Worm (Caenorhabditis elegans): Measurements from ENCODE around the gene C26B9.1.

The C26B9.1 gene

DNA sequence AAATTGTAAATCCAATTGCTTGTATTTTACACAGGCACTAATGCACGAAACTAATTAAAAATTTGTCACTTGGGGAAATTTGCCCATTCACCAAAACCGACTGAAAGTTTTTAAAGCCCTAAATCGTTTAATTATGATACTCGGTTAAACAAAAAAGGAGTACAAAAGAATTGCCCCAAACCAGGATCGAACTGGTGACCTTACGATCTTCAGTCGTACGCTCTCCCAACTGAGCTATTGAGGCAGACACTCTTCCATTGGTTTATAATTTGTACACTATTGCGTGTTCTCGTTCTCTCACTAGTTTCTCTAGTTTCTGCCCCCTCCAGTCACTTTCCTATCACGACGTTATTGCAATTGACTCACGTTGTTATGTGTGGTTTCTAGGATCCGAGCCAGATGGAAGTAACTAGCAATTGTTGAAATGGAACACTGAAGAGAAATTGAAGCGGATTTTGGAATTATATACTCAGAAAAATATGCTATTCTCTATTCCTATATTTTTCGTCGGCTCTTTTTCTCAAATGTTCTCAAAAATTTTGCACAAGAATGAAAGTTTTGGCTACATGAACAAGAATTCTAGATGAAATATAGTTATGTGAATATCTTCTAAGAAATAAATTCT, 25.1 kb upstream of the C26B9.1 start (continued):
- no peak for TF ChIP-seq F16B12.6 (tag; optimal IDR thresholded peaks at IDR 0.05)
- peak; percentile 48 for TF ChIP-seq nhr-20 (tag; optimal IDR thresholded peaks at IDR 0.05)
- TF ChIP-seq sptf-1 (tag; optimal IDR thresholded peaks at IDR 0.05) = no peak
- TF ChIP-seq efl-1 (optimal IDR thresholded peaks at IDR 0.05) = peak in 1 of 2 experiments; percentile 5
- peak in 1 of 2 experiments; percentile 90 for TF ChIP-seq efl-1 (GFP tag; optimal IDR thresholded peaks at IDR 0.05 in 1 of 2)
- TF ChIP-seq mep-1 (tag; optimal IDR thresholded peaks at IDR 0.05) = peak; percentile 4
- TF ChIP-seq ztf-4 (tag; optimal IDR thresholded peaks at IDR 0.05) = peak; percentile 12
- peak in 1 of 2 experiments; percentile 50 for TF ChIP-seq lsy-2 (tag; optimal IDR thresholded peaks at IDR 0.05)
- TF ChIP-seq nhr-47 (tag; optimal IDR thresholded peaks at IDR 0.05) = peak; percentile 70
- no peak for TF ChIP-seq hlh-4 (tag; optimal IDR thresholded peaks at IDR 0.05)
- TF ChIP-seq fos-1 (tag; optimal IDR thresholded peaks at IDR 0.05) = peak; percentile 0
- TF ChIP-seq rnt-1 (tag; optimal IDR thresholded peaks at IDR 0.05) = peak; percentile 54

DNA sequence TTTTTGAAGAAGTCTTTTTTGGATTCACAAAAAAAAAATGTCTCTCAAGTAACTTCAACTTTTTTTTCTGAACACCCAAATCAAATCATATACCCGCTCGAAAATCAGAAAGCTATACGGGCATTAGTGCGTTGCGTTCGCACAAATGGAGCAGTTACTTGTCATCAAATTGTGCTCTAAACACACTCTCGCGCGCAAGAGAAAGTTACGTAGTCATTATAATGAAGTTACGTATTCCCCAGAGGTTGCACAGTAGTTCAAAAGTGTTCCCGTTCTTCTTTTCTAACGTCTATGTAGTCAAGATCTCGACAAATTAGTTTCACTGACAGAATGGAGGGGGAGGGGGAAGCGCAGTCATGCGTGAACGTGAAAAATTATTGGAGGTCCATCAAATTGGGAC, 22.8 kb upstream of the C26B9.1 start:
- TF ChIP-seq unc-62 (GFP tag; optimal IDR thresholded peaks at IDR 0.05) (no peak), pag-3 (tag; optimal IDR thresholded peaks at IDR 0.05; ENCODE audit: borderline replicate concordance, insufficient read depth) (no peak), fkh-4 (tag; optimal IDR thresholded peaks at IDR 0.05; ENCODE audit: borderline replicate concordance) (no peak), zag-1 (tag; optimal IDR thresholded peaks at IDR 0.05) (no peak), nhr-76 (tag; optimal IDR thresholded peaks at IDR 0.05) (no peak), nhr-77 (tag; optimal IDR thresholded peaks at IDR 0.05) (no peak), swsn-7 (tag; optimal IDR thresholded peaks at IDR 0.05) (no peak), fkh-10 (GFP tag; optimal IDR thresholded peaks at IDR 0.05) (no peak), Y116A8C.19 (tag; optimal IDR thresholded peaks at IDR 0.05; ENCODE audit: borderline replicate concordance) (no peak), pax-3 (tag; optimal IDR thresholded peaks at IDR 0.05) (no peak), nhr-85 (tag) (no peak)

DNA sequence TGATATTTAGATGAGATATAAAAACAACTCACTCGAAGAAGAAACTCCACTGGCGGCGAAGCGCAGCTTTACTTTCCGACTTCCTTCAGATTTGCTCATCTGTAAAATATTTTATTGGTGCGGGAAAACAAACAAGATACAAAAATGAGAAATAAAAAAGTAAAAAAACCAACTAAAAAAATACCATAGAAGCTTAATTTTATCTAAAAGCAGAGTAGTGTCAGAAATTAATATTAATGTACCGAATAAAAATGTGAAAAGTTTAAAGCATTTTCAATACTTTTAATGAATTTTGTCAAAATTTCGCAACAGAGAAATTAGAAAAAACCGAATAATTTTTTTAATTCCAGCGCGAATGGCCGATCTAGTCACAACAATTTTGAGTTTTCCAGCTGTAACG, 21.1 kb upstream of the C26B9.1 start, which contains the start of gene sto-2:
Gene sto-2 (minus strand): TSS at position 101 of the 400 bp plus-strand sequence.
- TF ChIP-seq efl-1 (optimal IDR thresholded peaks at IDR 0.05) (no peak), efl-1 (GFP tag; optimal IDR thresholded peaks at IDR 0.05 in 1 of 2) (no peak), ceh-88 (GFP tag; IDR thresholded peaks at IDR 0.05) (no peak), aha-1 (tag; optimal IDR thresholded peaks at IDR 0.05) (no peak), lin-39 (tag; optimal IDR thresholded peaks at IDR 0.05) (no peak), unc-86 (tag; optimal IDR thresholded peaks at IDR 0.05) (no peak), vab-15 (tag; optimal IDR thresholded peaks at IDR 0.05) (no peak), lir-3 (tag; optimal IDR thresholded peaks at IDR 0.05; ENCODE audit: poor library complexity) (no peak)

DNA sequence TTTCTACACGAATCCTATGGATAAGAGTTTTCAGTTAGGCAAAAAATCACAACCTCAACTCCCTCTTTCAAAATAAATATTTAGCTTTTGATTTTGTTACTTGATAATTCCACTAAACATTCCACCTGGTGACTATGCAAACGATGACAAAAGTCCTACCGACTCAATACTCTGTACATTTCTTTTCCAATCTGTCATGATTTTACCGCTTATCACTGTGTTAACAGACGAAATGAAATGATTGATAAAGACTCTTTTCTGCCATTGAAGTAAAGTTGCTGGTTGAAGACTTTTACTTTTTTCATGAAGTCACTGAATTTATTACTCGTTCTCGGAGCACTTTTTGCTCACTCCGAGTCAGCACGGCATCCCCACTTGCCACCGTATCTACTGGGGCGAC, 15.2 kb upstream of the C26B9.1 start, which contains the start of gene C26B9.5:
Gene C26B9.5 (plus strand): TSS at position 244 of the 400 bp plus-strand sequence.
- no peak for TF ChIP-seq lin-39 (tag; optimal IDR thresholded peaks at IDR 0.05)
- TF ChIP-seq isw-1 (GFP tag; IDR thresholded peaks at IDR 0.05) = no peak
- TF ChIP-seq jun-1 (tag; optimal IDR thresholded peaks at IDR 0.05) = no peak
- TF ChIP-seq elt-2 (tag; optimal IDR thresholded peaks at IDR 0.05) = peak; percentile 37

DNA sequence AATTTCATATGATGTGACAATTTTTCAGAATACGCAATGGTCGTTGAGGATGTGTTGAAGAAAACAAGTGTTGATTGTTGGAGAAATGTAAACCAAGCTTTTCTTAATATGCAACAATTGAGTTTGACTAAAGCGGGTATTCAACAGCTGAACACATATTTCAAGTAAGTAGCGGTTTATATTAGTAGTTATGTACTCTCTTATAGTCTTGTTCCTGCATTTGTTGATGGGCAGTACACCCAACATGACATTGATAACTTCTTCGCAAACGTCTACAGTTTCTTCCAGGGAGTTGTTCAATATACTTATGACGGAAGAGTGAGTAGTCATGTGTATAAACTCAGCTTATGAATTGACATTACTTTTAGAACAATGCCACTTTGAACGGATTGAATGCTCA, 13.6 kb upstream of the C26B9.1 start:
- TF ChIP-seq efl-1 (optimal IDR thresholded peaks at IDR 0.05) (no peak), efl-1 (GFP tag; optimal IDR thresholded peaks at IDR 0.05 in 1 of 2) (peak in 1 of 2 experiments; percentile 52), ces-1 (GFP tag; optimal IDR thresholded peaks at IDR 0.05) (no peak), mab-9 (GFP tag; IDR thresholded peaks at IDR 0.05) (no peak), F16B12.6 (tag; optimal IDR thresholded peaks at IDR 0.05) (no peak)
